Fruit fly (Drosophila melanogaster) whole organism, embryonic: ENCODE data around the gene put.
A peak's percentile ranks its signal among the peaks of the same experiment; 100 is the strongest.

Experiments used
- Asciz ChIP-seq: fragments of 200-800 bp; sonication (Bioruptor generic); optimal IDR thresholded peaks from 2 replicates; lab custom pipeline; 2017; ENCODE audit warnings: missing biosample characterization, mild to moderate bottlenecking, missing genetic modification characterization, missing genetic modification reagents
- CG11560 ChIP-seq: fragments of 200-800 bp; sonication (Bioruptor generic); IDR thresholded peaks from 3 replicates; pipeline ENCODE4 v1.3.6; 2022; ENCODE audit warnings: missing biosample characterization, missing genetic modification characterization
- CG11723 ChIP-seq: fragments of 200-800 bp; sonication (Bioruptor generic); optimal IDR thresholded peaks from 2 replicates; lab custom pipeline; 2017; ENCODE audit warnings: missing biosample characterization, mild to moderate bottlenecking, missing genetic modification characterization
- CG12299 ChIP-seq: fragments of 200-800 bp; sonication (Bioruptor generic); optimal IDR thresholded peaks from 2 replicates; lab custom pipeline; 2018; ENCODE audit warnings: missing biosample characterization, mild to moderate bottlenecking, missing genetic modification characterization
- CG1233 ChIP-seq: fragments of 200-800 bp; sonication (Bioruptor generic); optimal IDR thresholded peaks from 4 replicates; lab custom pipeline; 2018; ENCODE audit warnings: missing biosample characterization, mild to moderate bottlenecking, missing genetic modification characterization
- CG12769 ChIP-seq: fragments of 200-800 bp; sonication (Bioruptor generic); optimal IDR thresholded peaks from 2 replicates; lab custom pipeline; 2019; ENCODE audit warnings: missing biosample characterization, mild to moderate bottlenecking, missing genetic modification characterization, moderate library complexity
- CG13287 ChIP-seq: fragments of 200-800 bp; sonication (Bioruptor generic); IDR thresholded peaks from 2 replicates; pipeline ENCODE4 v1.3.6; 2022; ENCODE audit warnings: missing biosample characterization, missing genetic modification characterization; ENCODE audit not compliant: partially characterized antibody
- CG13296 ChIP-seq: fragments of 200-800 bp; sonication (Bioruptor generic); optimal IDR thresholded peaks from 3 replicates; lab custom pipeline; 2018; ENCODE audit warnings: missing biosample characterization, mild to moderate bottlenecking, missing genetic modification characterization
- CG13624 ChIP-seq: fragments of 200-800 bp; sonication (Bioruptor generic); optimal IDR thresholded peaks from 2 replicates; lab custom pipeline; 2016; ENCODE audit warnings: missing biosample characterization, missing genetic modification characterization
- CG1529 ChIP-seq: fragments of 200-800 bp; sonication (Bioruptor generic); optimal IDR thresholded peaks from 3 replicates; lab custom pipeline; 2018; ENCODE audit warnings: missing biosample characterization, missing genetic modification characterization
- CG15479 ChIP-seq: fragments of 200-800 bp; sonication (Bioruptor generic); optimal IDR thresholded peaks from 3 replicates; lab custom pipeline; 2019; ENCODE audit warnings: missing biosample characterization, mild to moderate bottlenecking, missing genetic modification characterization, moderate library complexity
- CG17612 ChIP-seq: fragments of 200-800 bp; sonication (Bioruptor generic); IDR thresholded peaks from 2 replicates; pipeline ENCODE4 v1.3.6; 2022; ENCODE audit warnings: missing biosample characterization, missing genetic modification characterization
- CG2116 ChIP-seq: fragments of 200-800 bp; sonication (Bioruptor generic); optimal IDR thresholded peaks from 3 replicates; lab custom pipeline; 2018; ENCODE audit warnings: missing biosample characterization, mild to moderate bottlenecking, missing genetic modification characterization
- CG2875 ChIP-seq: fragments of 200-800 bp; sonication (Bioruptor generic); optimal IDR thresholded peaks from 2 replicates; lab custom pipeline; 2017; ENCODE audit warnings: missing biosample characterization, mild to moderate bottlenecking, missing genetic modification characterization, missing genetic modification reagents
- CG30403 ChIP-seq: fragments of 200-800 bp; sonication (Bioruptor generic); optimal IDR thresholded peaks from 3 replicates; lab custom pipeline; 2016; ENCODE audit warnings: missing biosample characterization, missing genetic modification characterization
- CG30431 ChIP-seq: fragments of 200-800 bp; sonication (Bioruptor generic); optimal IDR thresholded peaks from 2 replicates; lab custom pipeline; 2017; ENCODE audit warnings: missing biosample characterization, missing genetic modification characterization
- CG3726 ChIP-seq: fragments of 200-800 bp; sonication (Bioruptor generic); IDR thresholded peaks from 3 replicates; pipeline ENCODE4, ENCODE4 v1.3.6; 2022; ENCODE audit warnings: missing biosample characterization, missing genetic modification characterization
- CG4328 ChIP-seq: fragments of 200-800 bp; sonication (Bioruptor generic); optimal IDR thresholded peaks from 3 replicates; lab custom pipeline; 2017; ENCODE audit warnings: missing biosample characterization, missing genetic modification reagents, missing genetic modification characterization
- CG6683 ChIP-seq: fragments of 200-800 bp; sonication (Bioruptor generic); optimal IDR thresholded peaks from 2 replicates; lab custom pipeline; 2017; ENCODE audit warnings: missing biosample characterization, mild to moderate bottlenecking, missing genetic modification characterization, missing genetic modification reagents
- CG6765 ChIP-seq: fragments of 200-800 bp; sonication (Bioruptor generic); optimal IDR thresholded peaks from 3 replicates; lab custom pipeline; 2017; ENCODE audit warnings: missing biosample characterization, mild to moderate bottlenecking, missing genetic modification characterization
- CG8281 ChIP-seq: fragments of 200-800 bp; sonication (Bioruptor generic); optimal IDR thresholded peaks from 2 replicates; lab custom pipeline; 2018; ENCODE audit warnings: missing biosample characterization, mild to moderate bottlenecking, missing genetic modification characterization, moderate library complexity
- CG9797 ChIP-seq: fragments of 200-800 bp; sonication (Bioruptor generic); optimal IDR thresholded peaks from 3 replicates; lab custom pipeline; 2018; ENCODE audit warnings: missing biosample characterization, mild to moderate bottlenecking, missing genetic modification characterization
- CoRest ChIP-seq: fragments of 200-800 bp; sonication (Bioruptor generic); optimal IDR thresholded peaks from 3 replicates; lab custom pipeline; 2018; ENCODE audit warnings: missing biosample characterization, mild to moderate bottlenecking, missing genetic modification characterization, moderate library complexity
- Deaf1 ChIP-seq: fragments of 200-800 bp; optimal IDR thresholded peaks from 3 replicates; lab custom pipeline; 2019; ENCODE audit warnings: missing biosample characterization, mild to moderate bottlenecking, missing genetic modification characterization, moderate library complexity
- Dip2 ChIP-seq: fragments of 200-800 bp; sonication (Bioruptor generic); IDR thresholded peaks from 2 replicates; pipeline ENCODE4 v1.3.6; 2022; ENCODE audit warnings: missing biosample characterization, missing genetic modification characterization
- Fer1 ChIP-seq: fragments of 200-800 bp; sonication (Bioruptor generic); optimal IDR thresholded peaks from 2 replicates; lab custom pipeline; 2017; ENCODE audit warnings: missing biosample characterization, mild to moderate bottlenecking, missing genetic modification characterization
- Hsf ChIP-seq: fragments of 200-800 bp; sonication (Bioruptor generic); optimal IDR thresholded peaks from 3 replicates; lab custom pipeline; 2016; ENCODE audit warnings: missing biosample characterization, missing genetic modification characterization
- Mes4 ChIP-seq: fragments of 200-800 bp; sonication (Bioruptor generic); optimal IDR thresholded peaks from 2 replicates; lab custom pipeline; 2016; ENCODE audit warnings: missing biosample characterization, missing genetic modification characterization
- NC2α ChIP-seq: fragments of 200-800 bp; sonication (Bioruptor generic); optimal IDR thresholded peaks from 2 replicates; lab custom pipeline; 2016; ENCODE audit warnings: missing biosample characterization, missing genetic modification characterization
- Optix ChIP-seq: fragments of 200-800 bp; sonication (Bioruptor generic); IDR thresholded peaks from 3 replicates; pipeline ENCODE4 v1.3.6; 2022; ENCODE audit warnings: missing biosample characterization, missing genetic modification characterization
- Poxn ChIP-seq: fragments of 200-800 bp; sonication (Bioruptor generic); IDR thresholded peaks from 2 replicates; pipeline ENCODE4 v1.3.6; 2022; ENCODE audit warnings: missing biosample characterization, missing genetic modification characterization
- Side ChIP-seq: fragments of 200-800 bp; sonication (Bioruptor generic); optimal IDR thresholded peaks from 2 replicates; lab custom pipeline; 2016; ENCODE audit warnings: missing biosample characterization, missing genetic modification characterization
- Sry-δ ChIP-seq: fragments of 200-800 bp; sonication (Bioruptor generic); optimal IDR thresholded peaks from 2 replicates; lab custom pipeline; 2016; ENCODE audit warnings: missing biosample characterization, missing genetic modification characterization
- Xrp1 ChIP-seq: fragments of 200-800 bp; sonication (Bioruptor generic); IDR thresholded peaks from 2 replicates; pipeline ENCODE4 v1.3.6; 2022; ENCODE audit warnings: missing biosample characterization, missing genetic modification characterization
- aop ChIP-seq: fragments of 200-800 bp; sonication (Bioruptor generic); IDR thresholded peaks from 2 replicates; pipeline ENCODE4 v1.3.6; 2022; ENCODE audit warnings: missing biosample characterization, missing genetic modification characterization
- bigmax ChIP-seq: fragments of 200-800 bp; sonication (Bioruptor generic); optimal IDR thresholded peaks from 2 replicates; lab custom pipeline; 2018; ENCODE audit warnings: missing biosample characterization, mild to moderate bottlenecking, missing genetic modification characterization
- ewg ChIP-seq: fragments of 200-800 bp; sonication (Bioruptor generic); optimal IDR thresholded peaks from 3 replicates; lab custom pipeline; 2017; ENCODE audit warnings: mild to moderate bottlenecking, missing biosample characterization, missing genetic modification reagents, missing genetic modification characterization
- gcm ChIP-seq: fragments of 200-800 bp; sonication (Bioruptor generic); optimal IDR thresholded peaks from 2 replicates; lab custom pipeline; 2019; ENCODE audit warnings: missing biosample characterization, mild to moderate bottlenecking, missing genetic modification characterization, moderate library complexity
- gem ChIP-seq: fragments of 200-800 bp; sonication (Bioruptor generic); optimal IDR thresholded peaks from 2 replicates; lab custom pipeline; 2019; ENCODE audit warnings: missing biosample characterization, mild to moderate bottlenecking, missing genetic modification characterization, moderate library complexity
- gsb-n ChIP-seq: fragments of 200-800 bp; sonication (Bioruptor generic); optimal IDR thresholded peaks from 3 replicates; lab custom pipeline; 2018; ENCODE audit warnings: missing biosample characterization, mild to moderate bottlenecking, missing genetic modification characterization
- h ChIP-seq: fragments of >200 bp; optimal IDR thresholded peaks from 2 replicates; lab custom pipeline; 2017
- ken ChIP-seq: fragments of 200-800 bp; sonication (Bioruptor generic); IDR thresholded peaks from 3 replicates; pipeline ENCODE4 v1.3.6; 2022; ENCODE audit warnings: missing biosample characterization, missing genetic modification characterization
- lola ChIP-seq, 3 experiments: fragments of >200 bp in 2 of 3; fragments of 200-800 bp in 1 of 3; sonication (Bioruptor generic) in 1 of 3; optimal IDR thresholded peaks; 2 replicates each; lab custom pipeline; 2017 to 2019; ENCODE audit warnings: missing biosample characterization in 3 of 3, missing genetic modification characterization in 3 of 3, mild to moderate bottlenecking in 1 of 3, moderate library complexity in 1 of 3
- luna ChIP-seq: fragments of 200-800 bp; sonication (Bioruptor generic); optimal IDR thresholded peaks from 2 replicates; lab custom pipeline; 2016; ENCODE audit warnings: missing biosample characterization, missing genetic modification characterization
- sqz ChIP-seq: fragments of 200-800 bp; sonication (Bioruptor generic); optimal IDR thresholded peaks from 3 replicates; lab custom pipeline; 2018; ENCODE audit warnings: missing biosample characterization, mild to moderate bottlenecking, missing genetic modification characterization
- stwl ChIP-seq: fragments of 200-800 bp; sonication (Bioruptor generic); optimal IDR thresholded peaks from 3 replicates; lab custom pipeline; 2018; ENCODE audit warnings: missing biosample characterization, mild to moderate bottlenecking, missing genetic modification characterization, moderate library complexity
- tap ChIP-seq: fragments of 200-800 bp; optimal IDR thresholded peaks from 3 replicates; lab custom pipeline; 2019; ENCODE audit warnings: missing biosample characterization, mild to moderate bottlenecking, missing genetic modification characterization, moderate library complexity
- tio ChIP-seq: fragments of 200-800 bp; sonication (Bioruptor generic); optimal IDR thresholded peaks from 2 replicates; lab custom pipeline; 2017; ENCODE audit warnings: missing biosample characterization, missing genetic modification characterization, inconsistent platforms
- vfl ChIP-seq: fragments of 200-800 bp; sonication (Bioruptor generic); optimal IDR thresholded peaks from 2 replicates; lab custom pipeline; 2016; ENCODE audit warnings: missing biosample characterization, missing genetic modification characterization

Gene put

dm6 chr3R:14590753-14591535 lies 34.6 kb downstream of the put start (continued):
- TF ChIP-seq vfl (GFP tag; lab: Kevin White, UChicago) (no peak), CG8281 (peak; percentile 44), CG3726 (GFP tag; lab: Robert Waterston, UW) (0 out of 3 replicates have a peak, but pooled peaks have one; percentile 45), CG30431 (GFP tag; lab: Kevin White, UChicago) (peak; percentile 84), CoRest (tag; lab: Kevin White, UChicago) (peak; percentile 94), Xrp1 (peak; percentile 93), lola (GFP tag; optimal IDR thresholded peaks at IDR 0.05; lab: Kevin White, UChicago) (peak in 1 of 3 experiments; percentile 99), stwl (tag; lab: Kevin White, UChicago) (peak; percentile 65), CG1529 (peak; percentile 83), CG2116 (GFP tag; lab: Kevin White, UChicago) (peak; percentile 62), CG9797 (GFP tag; lab: Kevin White, UChicago) (peak; percentile 1), NC2α (GFP tag; lab: Kevin White, UChicago) (no peak), CG6765 (GFP tag; lab: Kevin White, UChicago) (no peak), CG6683 (GFP tag; lab: Kevin White, UChicago) (no peak), h (no peak), CG12769 (no peak), Side (peak; percentile 25), luna (no peak), sqz (GFP tag; lab: Kevin White, UChicago) (peak; percentile 79), CG13296 (GFP tag; lab: Kevin White, UChicago) (peak; percentile 16), CG11560 (tag; lab: Robert Waterston, UW) (no peak), Dip2 (GFP tag; lab: Robert Waterston, UW) (no peak), Deaf1 (tag; lab: Kevin White, UChicago) (peak; percentile 61), aop (GFP tag; lab: Robert Waterston, UW) (no peak), CG2875 (GFP tag; lab: Kevin White, UChicago) (peak; percentile 85), ewg (GFP tag; lab: Kevin White, UChicago) (peak; percentile 74), CG13624 (GFP tag; lab: Kevin White, UChicago) (no peak), Sry-δ (no peak), Optix (GFP tag; lab: Robert Waterston, UW) (no peak), gsb-n (tag; lab: Kevin White, UChicago) (peak; percentile 97), CG13287 (GFP tag; lab: Robert Waterston, UW) (no peak), gem (tag; lab: Kevin White, UChicago) (peak; percentile 96), Hsf (GFP tag; lab: Kevin White, UChicago) (peak; percentile 57), gcm (GFP tag; lab: Kevin White, UChicago) (peak; percentile 96), tio (peak; percentile 90), CG11723 (GFP tag; lab: Kevin White, UChicago) (peak; percentile 78), bigmax (GFP tag; lab: Kevin White, UChicago) (no peak), CG17612 (no peak), CG12299 (tag; lab: Kevin White, UChicago) (peak; percentile 55), CG1233 (GFP tag; lab: Kevin White, UChicago) (peak; percentile 83), CG4328 (GFP tag; lab: Kevin White, UChicago) (peak; percentile 69), tap (tag; lab: Kevin White, UChicago) (peak; percentile 85), ken (GFP tag; lab: Robert Waterston, UW) (0 out of 3 replicates have a peak, but pooled peaks have one; percentile 47), Poxn (GFP tag; lab: Robert Waterston, UW) (no peak), Asciz (GFP tag; lab: Kevin White, UChicago) (peak; percentile 88), Mes4 (GFP tag; lab: Kevin White, UChicago) (no peak), CG15479 (GFP tag; lab: Kevin White, UChicago) (peak; percentile 80), Fer1 (no peak), CG30403 (peak; percentile 89)
